Fruit fly (Drosophila melanogaster): ENCODE results near the gene CG13796.
"Not testable (repeated sequence)": the region's sequence is repeated elsewhere in the genome, so short reads cannot be mapped to it uniquely, and the experiment has no call there.

The CG13796 gene

DNA sequence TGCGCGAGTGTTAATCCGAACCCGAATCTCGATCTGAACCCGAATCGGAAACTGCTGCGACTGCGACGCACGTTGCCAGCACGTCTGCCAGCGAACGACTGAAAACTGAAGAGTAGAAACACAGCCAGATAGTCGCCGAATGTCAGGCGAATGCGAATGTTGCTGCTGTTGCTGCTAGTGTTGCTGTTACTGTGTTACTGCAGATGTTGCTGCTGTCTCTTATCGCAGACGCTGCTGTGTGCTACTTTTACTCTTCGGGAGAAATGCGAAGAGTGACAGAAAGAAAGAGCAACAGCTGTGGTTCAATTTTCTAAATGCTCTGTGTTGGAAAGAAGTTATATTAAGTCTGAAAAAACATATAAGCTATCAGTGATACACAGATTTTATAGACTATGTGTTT lies 6.2 kb upstream of the CG13796 start, which contains the start of gene CG31904:
CG31904 (minus strand) TSS at position 101 of the 400 bp plus-strand sequence.
- not testable (repeated sequence) for TF ChIP-seq CTCF, CG8478 (optimal IDR thresholded peaks at IDR 0.05)

DNA sequence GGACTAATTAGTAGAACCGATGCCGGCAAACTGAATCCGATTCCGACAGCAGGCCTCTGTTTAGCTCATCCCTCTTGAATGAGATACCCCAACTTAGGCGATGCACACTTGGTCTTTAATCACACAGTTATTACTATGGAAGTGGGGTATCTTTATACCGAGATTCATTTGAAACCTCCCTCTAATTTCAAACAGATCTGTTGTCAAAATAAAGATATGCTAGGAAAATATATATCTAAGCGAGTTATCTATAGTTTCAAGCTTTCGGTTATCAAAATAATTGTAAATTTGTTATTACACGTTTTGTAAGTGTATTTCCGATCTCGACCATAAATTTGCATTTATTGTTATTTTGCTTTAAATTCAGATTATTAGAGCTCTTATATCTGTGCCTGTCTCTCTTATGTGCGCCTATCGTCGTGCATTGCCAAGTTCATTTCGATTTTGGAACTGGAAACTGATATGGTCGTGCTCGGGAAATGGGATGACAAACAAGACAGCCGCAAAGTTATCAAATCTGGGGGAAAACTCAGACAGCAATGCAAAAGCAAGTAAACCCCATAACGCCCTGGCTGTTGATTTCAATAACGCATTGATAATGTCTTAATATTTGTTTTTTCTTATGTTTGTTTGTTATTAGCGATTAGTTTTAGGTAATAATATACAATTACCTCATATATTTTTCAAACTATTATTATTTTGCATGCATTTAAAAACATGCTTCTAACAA lies 6.0 kb downstream of the CG13796 start, which contains the start of gene CG13795:
CG13795 (minus strand) TSS at position 31 of the 730 bp plus-strand sequence.
- TF ChIP-seq CTCF (optimal IDR thresholded peaks at IDR 0.05) = no peak
- TF ChIP-seq CG8478 (optimal IDR thresholded peaks at IDR 0.05) = no peak

DNA sequence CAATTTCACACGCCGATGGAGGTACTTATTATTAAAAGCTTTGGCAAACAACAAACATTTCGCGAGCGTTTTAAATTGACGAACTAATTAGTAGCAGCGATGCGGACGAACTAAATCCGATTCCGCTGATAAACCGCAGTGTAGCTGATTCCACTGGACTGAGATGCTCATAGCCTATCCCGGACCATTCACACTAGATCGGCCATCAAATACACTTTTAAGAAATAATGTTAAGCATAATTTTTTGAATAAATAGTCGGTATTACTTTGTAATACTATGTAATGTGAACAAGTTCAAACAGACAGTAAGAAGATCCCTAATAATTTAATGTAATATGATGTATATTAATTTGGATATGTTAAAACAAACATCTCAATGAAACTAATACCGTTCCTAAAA lies 9.7 kb downstream of the CG13796 start, which contains the start of gene CG13794:
CG13794 (minus strand) TSS at position 101 of the 400 bp plus-strand sequence.
- no peak for TF ChIP-seq CG8478 (optimal IDR thresholded peaks at IDR 0.05)
- TF ChIP-seq CTCF (optimal IDR thresholded peaks at IDR 0.05) = no peak

DNA sequence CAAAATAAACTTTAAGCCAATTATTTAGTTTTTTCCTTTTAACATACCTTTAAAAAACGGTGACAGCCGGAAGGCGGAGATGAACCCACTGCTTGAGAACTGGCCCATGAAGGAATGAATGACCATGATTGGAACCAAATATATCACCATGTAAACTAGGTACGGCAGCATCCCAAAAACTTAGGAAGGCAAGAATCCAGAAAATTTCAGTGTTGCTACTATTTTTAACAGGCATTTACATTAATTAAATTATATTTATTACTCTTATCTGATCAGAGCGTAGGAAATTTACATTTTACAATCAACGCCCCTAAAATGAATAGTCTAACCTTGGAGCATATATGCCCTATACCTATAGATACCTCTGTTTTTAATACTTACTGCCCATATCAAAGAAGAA lies 10.4 kb downstream of the CG13796 start:
- TF ChIP-seq CTCF (optimal IDR thresholded peaks at IDR 0.05) (no peak), CG8478 (optimal IDR thresholded peaks at IDR 0.05) (no peak)

DNA sequence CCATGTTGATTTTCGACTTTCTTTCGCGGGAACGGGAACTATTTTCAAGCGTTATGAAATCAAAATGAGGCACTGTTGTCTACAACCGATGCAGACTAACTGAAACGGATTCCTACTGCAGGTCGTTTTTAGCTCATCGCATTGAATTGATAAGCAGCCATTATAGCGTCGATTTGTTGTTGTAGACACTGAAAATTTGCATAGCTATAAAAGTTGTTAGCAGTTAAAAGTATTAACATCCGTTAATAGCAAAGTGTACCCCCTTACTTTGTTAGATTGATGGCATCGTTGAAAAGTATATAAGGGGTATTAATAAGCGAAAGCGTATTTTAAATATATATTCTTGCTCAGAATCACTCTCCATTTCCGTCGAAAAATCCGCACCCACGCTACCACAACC lies 13.1 kb downstream of the CG13796 start, which contains the start of gene CG13793:
CG13793 (minus strand) TSS at position 101 of the 400 bp plus-strand sequence.
- TF ChIP-seq CTCF (optimal IDR thresholded peaks at IDR 0.05) (no peak), CG8478 (optimal IDR thresholded peaks at IDR 0.05) (no peak)

DNA sequence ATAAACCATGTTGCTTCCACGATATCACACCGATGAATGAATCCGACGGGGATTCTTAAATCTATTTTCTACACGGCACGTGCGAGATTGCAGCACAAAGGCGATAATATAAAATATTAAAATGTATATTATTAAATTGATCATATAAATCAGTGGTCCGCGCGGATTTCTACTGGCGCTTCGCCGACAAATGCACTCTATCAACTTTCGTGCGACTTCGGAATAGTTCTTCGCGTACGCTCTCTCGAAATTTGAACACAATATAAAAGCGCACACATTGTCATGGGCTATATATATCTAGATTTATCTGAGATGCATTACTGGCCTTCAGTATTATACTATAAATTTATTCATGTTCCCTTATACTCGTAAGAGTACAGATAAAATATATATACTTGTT lies 15.9 kb downstream of the CG13796 start, which contains the start of gene CG33296:
CG33296 (minus strand) TSS at position 101 of the 400 bp plus-strand sequence.
- no peak for TF ChIP-seq CG8478 (optimal IDR thresholded peaks at IDR 0.05)
- TF ChIP-seq CTCF (optimal IDR thresholded peaks at IDR 0.05) = no peak

DNA sequence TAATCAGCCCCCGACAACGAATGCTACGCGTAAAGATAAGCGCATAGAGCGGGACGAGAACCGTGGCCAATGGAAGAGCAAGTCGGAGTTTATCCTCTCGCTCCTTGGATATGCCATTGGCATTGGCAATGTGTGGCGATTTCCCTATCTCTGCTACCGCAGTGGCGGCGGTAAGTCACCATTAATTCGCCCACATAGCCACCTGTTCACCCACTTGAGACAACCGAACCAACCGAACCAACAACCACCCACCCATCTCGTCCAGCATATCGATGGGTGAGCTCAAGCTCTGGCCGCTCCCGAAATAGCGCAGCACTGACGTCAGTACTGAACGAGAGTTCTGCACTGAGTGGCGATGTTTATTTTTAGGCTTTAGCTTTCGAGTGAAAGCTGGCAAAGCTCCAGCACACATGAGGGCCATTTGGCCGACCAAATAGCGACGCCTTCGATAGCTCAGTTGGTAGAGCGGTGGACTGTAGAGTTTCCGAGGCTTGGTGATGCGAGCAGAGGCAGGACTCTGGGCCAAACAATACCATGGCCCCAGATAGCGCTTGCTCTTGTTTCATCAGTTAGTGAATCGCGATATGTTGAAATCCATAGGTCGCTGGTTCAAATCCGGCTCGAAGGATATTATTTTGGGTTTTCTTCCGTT lies 21.3 kb downstream of the CG13796 start:
- no peak for TF ChIP-seq CG8478 (optimal IDR thresholded peaks at IDR 0.05)
- no peak for TF ChIP-seq CTCF (optimal IDR thresholded peaks at IDR 0.05)

DNA sequence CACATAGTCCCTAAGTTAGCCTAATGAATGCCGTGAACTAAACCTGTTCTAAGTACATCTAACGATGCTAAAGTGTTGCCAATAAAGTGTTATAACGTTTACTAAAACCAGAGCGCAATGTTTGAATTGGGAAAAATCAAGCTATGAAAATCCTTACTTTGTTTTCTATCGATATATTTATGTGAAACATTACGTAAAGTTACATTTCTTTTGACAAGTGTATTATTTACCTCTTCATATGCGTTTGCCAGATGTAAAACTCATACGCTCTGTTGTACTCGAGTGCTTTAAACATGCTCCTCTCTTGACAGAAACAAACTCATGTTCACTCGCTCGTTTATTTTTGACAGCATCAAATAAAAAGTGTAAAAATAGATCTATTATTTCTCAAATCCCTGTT lies 21.9 kb downstream of the CG13796 start, which contains the start of gene Ntl:
Ntl (plus strand) TSS at position 301 of the 400 bp plus-strand sequence.
- TF ChIP-seq CTCF (optimal IDR thresholded peaks at IDR 0.05) = no peak
- TF ChIP-seq CG8478 (optimal IDR thresholded peaks at IDR 0.05) = no peak

DNA sequence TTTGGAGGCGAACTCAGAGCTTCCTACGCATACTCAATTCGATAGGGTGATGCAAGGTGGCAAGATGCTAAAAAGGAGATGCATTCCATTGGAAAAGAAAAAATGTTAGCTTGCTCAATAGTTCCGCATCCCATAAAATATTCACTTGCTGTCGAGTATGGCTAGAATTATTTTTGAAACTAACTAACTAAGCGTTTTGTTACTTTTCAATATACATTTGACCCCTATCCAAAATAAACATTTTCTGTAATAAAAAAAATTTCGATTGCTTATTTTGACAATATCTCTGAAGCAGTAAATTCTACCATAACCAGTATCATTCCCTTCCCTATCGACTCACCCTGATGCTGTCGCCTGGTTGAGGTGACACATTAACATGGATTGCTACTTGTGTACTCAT lies 28.9 kb downstream of the CG13796 start:
- TF ChIP-seq CTCF (optimal IDR thresholded peaks at IDR 0.05) = no peak
- TF ChIP-seq CG8478 (optimal IDR thresholded peaks at IDR 0.05) = no peak

DNA sequence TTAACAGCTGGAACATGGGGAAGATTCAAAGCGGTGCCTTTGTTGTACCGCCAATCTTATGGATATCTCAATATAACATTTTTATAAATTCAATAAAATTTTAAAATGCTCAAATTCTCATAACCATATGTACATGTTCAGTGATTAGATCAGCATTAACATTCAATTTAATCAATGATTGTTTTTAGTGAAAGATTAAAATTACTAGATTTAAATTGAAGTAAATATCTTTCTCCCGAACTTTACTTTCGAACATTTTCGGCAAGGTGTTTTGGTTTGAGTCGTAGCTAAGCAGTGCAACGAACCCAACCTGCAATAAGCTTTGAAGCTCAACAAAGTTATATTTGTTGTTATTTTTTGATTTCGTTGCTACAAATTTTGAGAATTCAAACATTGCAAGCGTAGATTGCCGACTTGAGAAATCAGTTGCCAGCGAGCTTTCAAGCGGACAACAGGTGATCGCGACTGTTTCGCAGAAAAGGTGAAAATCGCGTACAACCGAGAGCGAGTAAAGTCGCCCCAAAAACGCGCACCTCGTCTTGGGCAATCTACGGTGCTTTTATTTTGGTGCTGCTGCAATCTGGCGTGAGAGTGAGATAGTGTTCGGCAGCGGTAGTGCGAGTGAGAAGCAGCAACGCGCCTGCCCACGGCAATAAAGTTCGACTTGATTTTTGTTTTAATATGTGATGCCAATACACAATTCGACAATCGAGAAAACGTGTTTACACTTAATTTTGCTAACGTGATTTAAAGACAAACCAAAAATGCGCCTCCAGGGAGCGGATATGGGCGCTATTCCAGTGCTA lies 29.9 kb downstream of the CG13796 start, which contains the start of gene Tep3:
Tep3 (plus strand) TSS at position 423 of the 806 bp plus-strand sequence.
- TF ChIP-seq CTCF (optimal IDR thresholded peaks at IDR 0.05) = no peak
- TF ChIP-seq CG8478 (optimal IDR thresholded peaks at IDR 0.05) = no peak

DNA sequence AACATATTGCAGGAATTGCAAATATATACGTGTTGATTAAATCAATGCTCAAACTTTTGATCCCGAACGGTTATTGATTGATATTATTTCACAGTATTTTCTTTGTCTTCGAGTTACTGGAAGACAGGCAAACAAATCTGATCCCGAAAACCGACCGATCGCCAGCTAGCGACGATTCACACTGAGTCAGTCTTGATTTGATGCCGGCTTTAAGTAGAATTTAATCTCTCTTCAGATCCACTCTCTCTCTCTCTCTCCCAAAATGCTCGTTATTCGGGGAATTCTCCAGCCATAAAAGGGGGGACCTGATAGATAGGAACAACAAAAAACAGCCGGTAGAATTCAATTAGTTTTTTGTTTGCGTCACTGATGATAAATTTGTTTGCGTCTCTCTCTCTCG lies 31.1 kb downstream of the CG13796 start, which contains the start of gene Tep2:
Tep2 (minus strand) TSS at position 185 of the 400 bp plus-strand sequence.
- no peak for TF ChIP-seq CTCF (optimal IDR thresholded peaks at IDR 0.05)
- TF ChIP-seq CG8478 (optimal IDR thresholded peaks at IDR 0.05) = no peak

DNA sequence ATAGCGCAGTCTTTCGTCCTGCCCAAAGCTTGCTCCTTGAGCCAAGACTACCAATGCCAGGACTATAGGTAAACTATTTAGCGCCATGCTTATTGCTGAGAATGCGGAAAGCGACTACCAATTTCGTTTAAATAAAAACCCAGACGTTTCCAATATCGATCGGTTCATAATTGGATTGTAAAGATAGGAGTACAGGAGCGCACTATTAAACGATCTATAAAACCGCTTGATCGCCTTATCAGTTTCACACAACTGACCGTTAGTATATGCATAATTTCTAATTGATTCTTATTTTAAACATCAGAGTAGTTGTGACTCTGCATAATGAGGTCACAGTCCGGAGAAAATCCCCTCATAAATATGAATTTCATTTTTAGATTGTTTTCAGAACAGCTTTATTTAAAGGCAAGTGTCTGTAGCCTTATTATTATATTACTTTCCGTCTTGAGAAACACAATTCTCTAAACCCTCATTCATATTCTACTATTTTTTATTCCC lies 39.8 kb downstream of the CG13796 start, which contains the start of the genes CG7025 and CG43235:
CG7025 (minus strand) TSS at position 101 of the 498 bp plus-strand sequence.
CG43235 (plus strand) TSS at position 448 of the 498 bp plus-strand sequence.
- TF ChIP-seq CTCF (optimal IDR thresholded peaks at IDR 0.05) (no peak), CG8478 (optimal IDR thresholded peaks at IDR 0.05) (no peak)

DNA sequence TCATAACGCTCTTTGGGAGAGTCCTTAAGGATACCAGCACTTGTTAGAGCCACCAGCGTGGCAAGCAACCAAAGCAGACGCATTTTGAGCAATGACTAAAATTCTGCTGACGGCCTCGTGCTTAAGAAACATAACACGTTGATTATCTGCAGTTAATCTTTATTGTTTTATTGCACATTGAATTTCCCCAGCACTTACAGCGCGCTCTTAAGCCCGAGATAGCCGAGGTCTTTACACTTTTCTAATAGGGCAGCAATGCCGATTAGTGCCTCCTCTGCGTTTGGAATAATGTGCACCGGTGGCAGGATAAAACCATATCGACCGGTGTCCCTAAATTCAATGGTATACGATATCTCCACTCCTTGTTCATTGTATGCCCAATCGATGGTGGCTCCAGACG lies 41.5 kb downstream of the CG13796 start, which contains the start of gene CG18585:
CG18585 (minus strand) TSS at position 101 of the 400 bp plus-strand sequence.
- TF ChIP-seq CTCF (optimal IDR thresholded peaks at IDR 0.05) (no peak), CG8478 (optimal IDR thresholded peaks at IDR 0.05) (no peak)

DNA sequence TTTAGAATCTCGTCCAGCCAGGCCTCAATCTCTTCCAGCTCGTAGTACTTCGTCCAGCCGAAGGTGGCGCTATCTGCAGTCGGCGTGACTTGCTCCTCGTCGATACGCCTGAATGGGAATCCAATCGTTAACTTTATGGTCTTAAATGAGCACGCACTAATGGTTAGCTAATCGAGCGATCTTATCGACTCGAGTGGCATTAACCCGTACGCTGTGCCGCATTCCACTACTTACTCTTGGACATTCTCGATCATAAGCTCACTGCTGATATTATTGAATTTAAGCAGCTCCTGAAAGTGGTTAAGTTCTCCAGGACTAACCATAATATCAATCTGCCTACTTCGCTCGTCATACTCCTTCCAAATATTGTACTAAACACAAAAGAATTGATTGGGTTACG lies 42.0 kb downstream of the CG13796 start:
- TF ChIP-seq CG8478 (optimal IDR thresholded peaks at IDR 0.05) = no peak
- TF ChIP-seq CTCF (optimal IDR thresholded peaks at IDR 0.05) = no peak

Measured in S2 (cell line).